Fruit fly (Drosophila melanogaster): ENCODE results near the gene Adck5.
"Not testable (repeated sequence)": the region's sequence is repeated elsewhere in the genome, so short reads cannot be mapped to it uniquely, and the experiment has no call there.

Gene Adck5

dm6 chr3L:11134886-11135285 is 34.7 kb upstream of the Adck5 start, which contains the start of gene CG14143:
Gene CG14143, plus strand, starts transcription at chr3L:11134987.
- not testable (repeated sequence) for TF ChIP-seq Hr96, bab1, Mnt (GFP tag; optimal IDR thresholded peaks at IDR 0.05)

dm6 chr3L:11135846-11136245 is 33.8 kb upstream of the Adck5 start, which contains the start of gene IRSp53:
Gene IRSp53, plus strand, starts transcription at chr3L:11136049.
- TF ChIP-seq CG14711 (tag; optimal IDR thresholded peaks at IDR 0.05) (no peak), CG7101 (tag; optimal IDR thresholded peaks at IDR 0.05) (peak; percentile 4), pad (GFP tag; optimal IDR thresholded peaks at IDR 0.05) (no peak), bab1 (GFP tag; optimal IDR thresholded peaks at IDR 0.05) (peak; percentile 69), CG12768 (GFP tag; optimal IDR thresholded peaks at IDR 0.05) (no peak), Mnt (GFP tag; optimal IDR thresholded peaks at IDR 0.05) (peak; percentile 46), kay (GFP tag; ENCODE audit: borderline replicate concordance) (peak; percentile 66)

- no peak for TF ChIP-seq CG14711 (tag; optimal IDR thresholded peaks at IDR 0.05)
- TF ChIP-seq CG33017 (tag; optimal IDR thresholded peaks at IDR 0.05) = no peak
- no peak for TF ChIP-seq Hr96 (GFP tag; optimal IDR thresholded peaks at IDR 0.05)
- no peak for TF ChIP-seq cic (GFP tag; optimal IDR thresholded peaks at IDR 0.05)
- TF ChIP-seq CG11617 (GFP tag; optimal IDR thresholded peaks at IDR 0.05) = no peak
Observed at dm6 chr3L:11136349-11136748, 33.3 kb upstream of the Adck5 start.

dm6 chr3L:11138862-11139261 is 30.8 kb upstream of the Adck5 start:
- no peak for TF ChIP-seq Clk (GFP tag; optimal IDR thresholded peaks at IDR 0.05)
- no peak for TF ChIP-seq CG1620 (GFP tag; optimal IDR thresholded peaks at IDR 0.05)
- no peak for TF ChIP-seq CG5204 (GFP tag; optimal IDR thresholded peaks at IDR 0.05)
- no peak for TF ChIP-seq Crg-1 (GFP tag; optimal IDR thresholded peaks at IDR 0.05)
- TF ChIP-seq ovo (GFP tag; optimal IDR thresholded peaks at IDR 0.05) = no peak
- TF ChIP-seq CG33017 (tag; optimal IDR thresholded peaks at IDR 0.05) = no peak
- TF ChIP-seq toe (GFP tag; optimal IDR thresholded peaks at IDR 0.05) = no peak
- no peak for TF ChIP-seq kay (GFP tag; ENCODE audit: borderline replicate concordance)
- TF ChIP-seq pad (GFP tag; optimal IDR thresholded peaks at IDR 0.05) = no peak
- TF ChIP-seq tj (GFP tag; optimal IDR thresholded peaks at IDR 0.05) = no peak
- no peak for TF ChIP-seq bab1 (GFP tag; optimal IDR thresholded peaks at IDR 0.05)
- TF ChIP-seq cnc (optimal IDR thresholded peaks at IDR 0.05) = no peak
- no peak for TF ChIP-seq CG12768 (GFP tag; optimal IDR thresholded peaks at IDR 0.05)
- no peak for TF ChIP-seq cic (GFP tag; optimal IDR thresholded peaks at IDR 0.05)

dm6 chr3L:11145065-11145464 is 24.6 kb upstream of the Adck5 start:
- TF ChIP-seq kay (GFP tag; ENCODE audit: borderline replicate concordance) (no peak), tj (GFP tag; optimal IDR thresholded peaks at IDR 0.05) (no peak), Crg-1 (GFP tag; optimal IDR thresholded peaks at IDR 0.05) (no peak), CG14711 (tag; optimal IDR thresholded peaks at IDR 0.05) (no peak), Hr96 (GFP tag; optimal IDR thresholded peaks at IDR 0.05) (no peak), toe (GFP tag; optimal IDR thresholded peaks at IDR 0.05) (no peak), bab1 (GFP tag; optimal IDR thresholded peaks at IDR 0.05) (no peak), cnc (optimal IDR thresholded peaks at IDR 0.05) (no peak), CG1620 (GFP tag; optimal IDR thresholded peaks at IDR 0.05) (no peak), CG7045 (GFP tag; optimal IDR thresholded peaks at IDR 0.05) (no peak), CG7101 (tag; optimal IDR thresholded peaks at IDR 0.05) (no peak), pad (GFP tag; optimal IDR thresholded peaks at IDR 0.05) (no peak), Mnt (GFP tag; optimal IDR thresholded peaks at IDR 0.05) (no peak), ovo (GFP tag; optimal IDR thresholded peaks at IDR 0.05) (no peak), Clk (GFP tag; optimal IDR thresholded peaks at IDR 0.05) (no peak), CG11617 (GFP tag; optimal IDR thresholded peaks at IDR 0.05) (no peak), CG33017 (tag; optimal IDR thresholded peaks at IDR 0.05) (no peak), cic (GFP tag; optimal IDR thresholded peaks at IDR 0.05) (no peak)

- TF ChIP-seq Clk (GFP tag; optimal IDR thresholded peaks at IDR 0.05) (no peak), CG12768 (GFP tag; optimal IDR thresholded peaks at IDR 0.05) (no peak), pad (GFP tag; optimal IDR thresholded peaks at IDR 0.05) (no peak), toe (GFP tag; optimal IDR thresholded peaks at IDR 0.05) (no peak), CG7101 (tag; optimal IDR thresholded peaks at IDR 0.05) (no peak), CG7045 (GFP tag; optimal IDR thresholded peaks at IDR 0.05) (no peak), Hr96 (GFP tag; optimal IDR thresholded peaks at IDR 0.05) (no peak), CG5204 (GFP tag; optimal IDR thresholded peaks at IDR 0.05) (no peak), bab1 (GFP tag; optimal IDR thresholded peaks at IDR 0.05) (no peak), CG33017 (tag; optimal IDR thresholded peaks at IDR 0.05) (no peak), CG1620 (GFP tag; optimal IDR thresholded peaks at IDR 0.05) (no peak)
Observed at dm6 chr3L:11147675-11148074, 21.9 kb upstream of the Adck5 start.

- TF ChIP-seq CG1620 (GFP tag; optimal IDR thresholded peaks at IDR 0.05) = no peak
- no peak for TF ChIP-seq bab1 (GFP tag; optimal IDR thresholded peaks at IDR 0.05)
- TF ChIP-seq pad (GFP tag; optimal IDR thresholded peaks at IDR 0.05) = no peak
- TF ChIP-seq toe (GFP tag; optimal IDR thresholded peaks at IDR 0.05) = no peak
- TF ChIP-seq Hr96 (GFP tag; optimal IDR thresholded peaks at IDR 0.05) = no peak
- TF ChIP-seq CG7045 (GFP tag; optimal IDR thresholded peaks at IDR 0.05) = no peak
- no peak for TF ChIP-seq cnc (optimal IDR thresholded peaks at IDR 0.05)
- TF ChIP-seq CG5204 (GFP tag; optimal IDR thresholded peaks at IDR 0.05) = no peak
- no peak for TF ChIP-seq CG33017 (tag; optimal IDR thresholded peaks at IDR 0.05)
- TF ChIP-seq Clk (GFP tag; optimal IDR thresholded peaks at IDR 0.05) = no peak
- no peak for TF ChIP-seq ovo (GFP tag; optimal IDR thresholded peaks at IDR 0.05)
- no peak for TF ChIP-seq Crg-1 (GFP tag; optimal IDR thresholded peaks at IDR 0.05)
- TF ChIP-seq tj (GFP tag; optimal IDR thresholded peaks at IDR 0.05) = no peak
- no peak for TF ChIP-seq CG12768 (GFP tag; optimal IDR thresholded peaks at IDR 0.05)
- no peak for TF ChIP-seq Mnt (GFP tag; optimal IDR thresholded peaks at IDR 0.05)
- TF ChIP-seq CG11617 (GFP tag; optimal IDR thresholded peaks at IDR 0.05) = no peak
- TF ChIP-seq CG7101 (tag; optimal IDR thresholded peaks at IDR 0.05) = no peak
- TF ChIP-seq cic (GFP tag; optimal IDR thresholded peaks at IDR 0.05) = no peak
Observed at dm6 chr3L:11148478-11149251, 21.0 kb upstream of the Adck5 start.
